Worm (Caenorhabditis elegans): ENCODE results near the gene fbxb-33.

Gene fbxb-33

ce11 chrII:3617512-3617911 is 29.7 kb upstream of the fbxb-33 start, which contains the start of gene F40E12.1:
TSS of gene F40E12.1 (plus strand) at chrII:3617812.
- no peak for TF ChIP-seq dsc-1 (tag; optimal IDR thresholded peaks at IDR 0.05)
- no peak for TF ChIP-seq F16B12.6 (tag; optimal IDR thresholded peaks at IDR 0.05)
- no peak for TF ChIP-seq nhr-237 (tag; optimal IDR thresholded peaks at IDR 0.05)

ce11 chrII:3620862-3621261 is 26.3 kb upstream of the fbxb-33 start:
- no peak for TF ChIP-seq pag-3 (tag; optimal IDR thresholded peaks at IDR 0.05; ENCODE audit: borderline replicate concordance, insufficient read depth)
- no peak for TF ChIP-seq lin-15B (tag; optimal IDR thresholded peaks at IDR 0.05)
- no peak for TF ChIP-seq hlh-17 (GFP tag; optimal IDR thresholded peaks at IDR 0.05; ENCODE audit: borderline replicate concordance)
- no peak for TF ChIP-seq fkh-4 (tag; optimal IDR thresholded peaks at IDR 0.05; ENCODE audit: borderline replicate concordance)
- TF ChIP-seq fkh-8 (tag; optimal IDR thresholded peaks at IDR 0.05), result no peak
- TF ChIP-seq dsc-1 (tag; optimal IDR thresholded peaks at IDR 0.05), result no peak
- no peak for TF ChIP-seq Y116A8C.19 (tag; optimal IDR thresholded peaks at IDR 0.05; ENCODE audit: borderline replicate concordance)
- no peak for TF ChIP-seq lin-14 (GFP tag; optimal IDR thresholded peaks at IDR 0.05)
- TF ChIP-seq mab-9 (GFP tag; IDR thresholded peaks at IDR 0.05), result no peak
- TF ChIP-seq pax-3 (tag; optimal IDR thresholded peaks at IDR 0.05), result no peak
- no peak for TF ChIP-seq C16A3.4 (tag; optimal IDR thresholded peaks at IDR 0.05)
- no peak for TF ChIP-seq lin-13 (GFP tag; optimal IDR thresholded peaks at IDR 0.05)
- no peak for TF ChIP-seq ets-5 (GFP tag; IDR thresholded peaks at IDR 0.05)
- no peak for TF ChIP-seq unc-62 (GFP tag; optimal IDR thresholded peaks at IDR 0.05)
- no peak for TF ChIP-seq elt-3 (tag; optimal IDR thresholded peaks at IDR 0.05)
- no peak for TF ChIP-seq unc-86 (tag; optimal IDR thresholded peaks at IDR 0.05)
- no peak for TF ChIP-seq elt-2 (tag; optimal IDR thresholded peaks at IDR 0.05)

- TF ChIP-seq pqm-1 (tag; optimal IDR thresholded peaks at IDR 0.05) (no peak), fkh-10 (GFP tag; optimal IDR thresholded peaks at IDR 0.05) (no peak), blmp-1 (tag; optimal IDR thresholded peaks at IDR 0.05) (no peak), nhr-19 (GFP tag; conservative IDR thresholded peaks at IDR 0.05) (no peak), ztf-4 (tag; optimal IDR thresholded peaks at IDR 0.05) (no peak), lin-39 (tag; optimal IDR thresholded peaks at IDR 0.05) (no peak), zip-4 (GFP tag; optimal IDR thresholded peaks at IDR 0.05) (no peak), fkh-8 (tag; optimal IDR thresholded peaks at IDR 0.05) (no peak), lin-15B (tag; optimal IDR thresholded peaks at IDR 0.05) (no peak), vab-15 (tag; optimal IDR thresholded peaks at IDR 0.05) (no peak), ceh-82 (tag; optimal IDR thresholded peaks at IDR 0.05) (no peak)
Measured at ce11 chrII:3622014-3622413, 25.2 kb upstream of the fbxb-33 start, which contains the start of gene M151.7. TSS of gene M151.7 (plus strand) at chrII:3622314.

- TF ChIP-seq C34B4.2 (tag; optimal IDR thresholded peaks at IDR 0.05) (no peak), nhr-77 (tag; optimal IDR thresholded peaks at IDR 0.05) (no peak), nhr-237 (tag; optimal IDR thresholded peaks at IDR 0.05) (no peak), rnt-1 (tag; optimal IDR thresholded peaks at IDR 0.05) (no peak), elt-3 (tag; optimal IDR thresholded peaks at IDR 0.05) (no peak), unc-62 (GFP tag; optimal IDR thresholded peaks at IDR 0.05) (no peak), nhr-11 (tag; optimal IDR thresholded peaks at IDR 0.05) (no peak), fos-1 (tag; optimal IDR thresholded peaks at IDR 0.05) (no peak), elt-2 (tag; optimal IDR thresholded peaks at IDR 0.05) (no peak), F16B12.6 (tag; optimal IDR thresholded peaks at IDR 0.05) (no peak), nhr-84 (tag; optimal IDR thresholded peaks at IDR 0.05) (no peak), ceh-82 (tag; optimal IDR thresholded peaks at IDR 0.05) (no peak), pax-3 (tag; optimal IDR thresholded peaks at IDR 0.05) (no peak), ceh-88 (GFP tag; IDR thresholded peaks at IDR 0.05) (no peak), C04F5.9 (tag; optimal IDR thresholded peaks at IDR 0.05) (no peak)
Measured at ce11 chrII:3626872-3627271, 20.3 kb upstream of the fbxb-33 start, which contains the start of gene M151.3. TSS of gene M151.3 (plus strand) at chrII:3627172.

Data from whole organism, L1 larva.